Fruit fly (Drosophila melanogaster) whole organism, embryonic: Measurements from ENCODE around the gene CG17027.

Source experiments
- Ada2b ChIP-seq: fragments of 200-800 bp; sonication (Bioruptor generic); IDR thresholded peaks from 2 replicates; pipeline ENCODE4 v1.3.6; 2022; ENCODE audit warnings: missing biosample characterization, missing genetic modification characterization
- Awh ChIP-seq: fragments of 200-800 bp; sonication (Bioruptor generic); IDR thresholded peaks from 2 replicates; pipeline ENCODE4, ENCODE4 v1.3.6; 2022; ENCODE audit warnings: missing biosample characterization, missing genetic modification characterization
- CG10654 ChIP-seq: fragments of 200-800 bp; sonication (Bioruptor generic); optimal IDR thresholded peaks from 2 replicates; lab custom pipeline; 2016; ENCODE audit warnings: missing biosample characterization, missing genetic modification characterization
- CG10959 ChIP-seq: fragments of 200-800 bp; sonication (Bioruptor generic); IDR thresholded peaks from 2 replicates; pipeline ENCODE4 v1.3.6; 2022; ENCODE audit warnings: missing biosample characterization, missing genetic modification characterization
- CG11504 ChIP-seq: fragments of 200-800 bp; sonication (Bioruptor generic); optimal IDR thresholded peaks from 3 replicates; lab custom pipeline; 2019; ENCODE audit warnings: missing biosample characterization, mild to moderate bottlenecking, missing genetic modification characterization, moderate library complexity
- CG15601 ChIP-seq: fragments of 200-800 bp; sonication (Bioruptor generic); optimal IDR thresholded peaks from 3 replicates; lab custom pipeline; 2019; ENCODE audit warnings: missing biosample characterization, mild to moderate bottlenecking, missing genetic modification characterization, moderate library complexity
- CG2129 ChIP-seq: fragments of 200-800 bp; sonication (Bioruptor generic); IDR thresholded peaks from 2 replicates; pipeline ENCODE4 v1.3.6; 2022; ENCODE audit warnings: missing biosample characterization, missing genetic modification characterization; ENCODE audit not compliant: partially characterized antibody
- CG2678 ChIP-seq: fragments of 200-800 bp; sonication (Bioruptor generic); optimal IDR thresholded peaks from 3 replicates; lab custom pipeline; 2019; ENCODE audit warnings: missing biosample characterization, mild to moderate bottlenecking, missing genetic modification characterization, moderate library complexity
- CG2712 ChIP-seq: fragments of 200-800 bp; optimal IDR thresholded peaks from 3 replicates; lab custom pipeline; 2019; ENCODE audit warnings: missing biosample characterization, mild to moderate bottlenecking, missing genetic modification characterization, moderate library complexity
- CG32532 ChIP-seq: fragments of 200-800 bp; sonication (Bioruptor generic); IDR thresholded peaks from 2 replicates; pipeline ENCODE4 v1.3.6; 2022; ENCODE audit warnings: missing biosample characterization, missing genetic modification characterization
- CG34224 ChIP-seq: fragments of 200-800 bp; sonication (Bioruptor generic); IDR thresholded peaks from 3 replicates; pipeline ENCODE4 v1.3.6; 2022; ENCODE audit warnings: missing biosample characterization, missing genetic modification characterization; ENCODE audit not compliant: partially characterized antibody
- CG3995 ChIP-seq: fragments of 200-800 bp; sonication (Bioruptor generic); optimal IDR thresholded peaks from 3 replicates; lab custom pipeline; 2016; ENCODE audit warnings: missing biosample characterization, missing genetic modification characterization
- CG4424 ChIP-seq: fragments of 200-800 bp; sonication (Bioruptor generic); optimal IDR thresholded peaks from 3 replicates; lab custom pipeline; 2016; ENCODE audit warnings: missing biosample characterization, missing genetic modification characterization
- CG4820 ChIP-seq: fragments of 200-800 bp; sonication (Bioruptor generic); optimal IDR thresholded peaks from 3 replicates; lab custom pipeline; 2016; ENCODE audit warnings: missing biosample characterization, missing genetic modification characterization
- CG5953 ChIP-seq: fragments of 200-800 bp; sonication (Bioruptor generic); IDR thresholded peaks from 2 replicates; pipeline ENCODE4 v1.3.6; 2022; ENCODE audit warnings: missing biosample characterization, missing genetic modification characterization
- CG6175 ChIP-seq: fragments of 200-800 bp; sonication (Bioruptor generic); IDR thresholded peaks from 3 replicates; pipeline ENCODE4 v1.3.6; 2022; ENCODE audit warnings: missing biosample characterization, missing genetic modification characterization
- CG6791 ChIP-seq: fragments of 200-800 bp; sonication (Bioruptor generic); IDR thresholded peaks from 3 replicates; pipeline ENCODE4 v1.3.6; 2022; ENCODE audit warnings: missing biosample characterization, missing genetic modification characterization; ENCODE audit not compliant: partially characterized antibody
- CG9876 ChIP-seq: fragments of 200-800 bp; sonication (Bioruptor generic); optimal IDR thresholded peaks from 2 replicates; lab custom pipeline; 2016; ENCODE audit warnings: missing biosample characterization, missing genetic modification characterization
- Chrac-16 ChIP-seq: fragments of 200-800 bp; sonication (Bioruptor generic); optimal IDR thresholded peaks from 3 replicates; lab custom pipeline; 2016; ENCODE audit warnings: missing biosample characterization, missing genetic modification characterization
- CrebB ChIP-seq: fragments of 200-800 bp; sonication (Bioruptor generic); optimal IDR thresholded peaks from 3 replicates; lab custom pipeline; 2018; ENCODE audit warnings: missing biosample characterization, mild to moderate bottlenecking, missing genetic modification characterization
- Dp ChIP-seq: fragments of 200-800 bp; sonication (Bioruptor generic); optimal IDR thresholded peaks from 2 replicates; lab custom pipeline; 2018; ENCODE audit warnings: missing biosample characterization, mild to moderate bottlenecking, missing genetic modification characterization, moderate library complexity
- E2f2 ChIP-seq: fragments of 200-800 bp; sonication (Bioruptor generic); IDR thresholded peaks from 2 replicates; pipeline ENCODE4 v1.3.6; 2022; ENCODE audit warnings: missing biosample characterization, missing genetic modification characterization
- Ets65A ChIP-seq: fragments of 200-800 bp; sonication (Bioruptor generic); peaks from one replicate; lab custom pipeline; 2016; ENCODE audit warnings: missing biosample characterization, missing genetic modification characterization
- Ets97D ChIP-seq: fragments of 200-800 bp; sonication (Bioruptor generic); optimal IDR thresholded peaks from 3 replicates; lab custom pipeline; 2016; ENCODE audit warnings: missing biosample characterization, missing genetic modification characterization
- Hey ChIP-seq: fragments of 200-800 bp; sonication (Bioruptor generic); optimal IDR thresholded peaks from 3 replicates; lab custom pipeline; 2018; ENCODE audit warnings: missing biosample characterization, mild to moderate bottlenecking, missing genetic modification characterization
- MBD-R2 ChIP-seq: fragments of 200-800 bp; sonication (Bioruptor generic); IDR thresholded peaks from 2 replicates; pipeline ENCODE4 v1.3.6; 2022; ENCODE audit warnings: missing biosample characterization, missing genetic modification characterization
- MESR4 ChIP-seq: fragments of 200-800 bp; sonication (Bioruptor generic); optimal IDR thresholded peaks from 2 replicates; lab custom pipeline; 2018; ENCODE audit warnings: missing biosample characterization, mild to moderate bottlenecking, missing genetic modification characterization, moderate library complexity
- Med ChIP-seq: fragments of 200-800 bp; sonication (Bioruptor generic); peaks from one replicate; lab custom pipeline; 2016; ENCODE audit warnings: missing biosample characterization, missing genetic modification characterization, mild to moderate bottlenecking, inconsistent platforms, moderate library complexity
- Mrtf ChIP-seq: fragments of 200-800 bp; sonication (Bioruptor generic); IDR thresholded peaks from 3 replicates; pipeline ENCODE4 v1.3.6; 2022; ENCODE audit warnings: missing biosample characterization, missing genetic modification characterization
- Ptx1 ChIP-seq: fragments of 200-800 bp; sonication (Bioruptor generic); IDR thresholded peaks from 2 replicates; pipeline ENCODE4 v1.3.6; 2022; ENCODE audit warnings: missing biosample characterization, missing genetic modification characterization
- Sry-δ ChIP-seq: fragments of 200-800 bp; sonication (Bioruptor generic); optimal IDR thresholded peaks from 2 replicates; lab custom pipeline; 2016; ENCODE audit warnings: missing biosample characterization, missing genetic modification characterization
- Ssrp ChIP-seq: fragments of 200-800 bp; sonication (Bioruptor generic); optimal IDR thresholded peaks from 2 replicates; lab custom pipeline; 2018; ENCODE audit warnings: missing biosample characterization, mild to moderate bottlenecking, missing genetic modification characterization, moderate library complexity
- TFAM ChIP-seq: fragments of 200-800 bp; sonication (Bioruptor generic); optimal IDR thresholded peaks from 2 replicates; lab custom pipeline; 2017; ENCODE audit warnings: missing biosample characterization, missing genetic modification characterization, inconsistent platforms
- Trl ChIP-seq, 3 experiments: fragments of >200 bp in 2 of 3; fragments of 200-800 bp in 1 of 3; sonication (Bioruptor generic) in 1 of 3; optimal IDR thresholded peaks; 2 replicates in 1 of 3; 3 replicates in 2 of 3; lab custom pipeline; 2016 to 2017; ENCODE audit warnings: missing biosample characterization in 1 of 3, missing genetic modification characterization in 1 of 3
- aop ChIP-seq: fragments of 200-800 bp; sonication (Bioruptor generic); IDR thresholded peaks from 2 replicates; pipeline ENCODE4 v1.3.6; 2022; ENCODE audit warnings: missing biosample characterization, missing genetic modification characterization
- bab2 ChIP-seq: fragments of 200-800 bp; sonication (Bioruptor generic); optimal IDR thresholded peaks from 2 replicates; lab custom pipeline; 2016; ENCODE audit warnings: missing biosample characterization, missing genetic modification characterization
- chif ChIP-seq, 2 experiments: fragments of 200-800 bp; sonication (Bioruptor generic); optimal IDR thresholded peaks; 3 replicates each; lab custom pipeline; 2016; ENCODE audit warnings: missing biosample characterization in 2 of 2, missing genetic modification characterization in 2 of 2
- ci ChIP-seq: fragments of 200-800 bp; sonication (Bioruptor generic); IDR thresholded peaks from 3 replicates; pipeline ENCODE4 v1.3.6; 2022; ENCODE audit warnings: missing biosample characterization, missing genetic modification characterization
- dm ChIP-seq: fragments of 200-800 bp; sonication (Bioruptor generic); optimal IDR thresholded peaks from 3 replicates; lab custom pipeline; 2016; ENCODE audit warnings: missing biosample characterization, missing genetic modification characterization
- dmrt99B ChIP-seq: fragments of 200-800 bp; sonication (Bioruptor generic); optimal IDR thresholded peaks from 2 replicates; lab custom pipeline; 2018; ENCODE audit warnings: missing biosample characterization, mild to moderate bottlenecking, missing genetic modification characterization, moderate library complexity
- emc ChIP-seq: fragments of 200-800 bp; sonication (Bioruptor generic); optimal IDR thresholded peaks from 2 replicates; lab custom pipeline; 2016; ENCODE audit warnings: missing biosample characterization, missing genetic modification characterization
- gfzf ChIP-seq: fragments of 200-800 bp; sonication (Bioruptor generic); optimal IDR thresholded peaks from 2 replicates; lab custom pipeline; 2016; ENCODE audit warnings: missing biosample characterization, mild to moderate bottlenecking, missing genetic modification characterization, moderate library complexity
- run ChIP-seq: fragments of 200-800 bp; sonication (Bioruptor generic); optimal IDR thresholded peaks from 3 replicates; lab custom pipeline; 2018; ENCODE audit warnings: missing biosample characterization, mild to moderate bottlenecking, missing genetic modification characterization
- stc ChIP-seq: fragments of 200-800 bp; sonication (Bioruptor generic); IDR thresholded peaks from 2 replicates; pipeline ENCODE4 v1.3.6; 2022; ENCODE audit warnings: missing biosample characterization, missing genetic modification characterization
- tll ChIP-seq, 2 experiments: fragments of 200-800 bp in 1 of 2; fragments of >200 bp in 1 of 2; sonication (Bioruptor generic) in 1 of 2; optimal IDR thresholded peaks; 2 replicates each; lab custom pipeline; 2017 to 2019; ENCODE audit warnings: missing biosample characterization in 2 of 2, missing genetic modification characterization in 2 of 2, mild to moderate bottlenecking in 1 of 2, moderate library complexity in 1 of 2
- wdn ChIP-seq: fragments of 200-800 bp; sonication (Bioruptor generic); IDR thresholded peaks from 2 replicates; pipeline ENCODE4 v1.3.6; 2022; ENCODE audit warnings: missing biosample characterization, missing genetic modification characterization
- zfh2 ChIP-seq: fragments of 200-800 bp; sonication (Bioruptor generic); optimal IDR thresholded peaks from 2 replicates; lab custom pipeline; 2016; ENCODE audit warnings: missing biosample characterization, missing genetic modification characterization

The CG17027 gene

DNA sequence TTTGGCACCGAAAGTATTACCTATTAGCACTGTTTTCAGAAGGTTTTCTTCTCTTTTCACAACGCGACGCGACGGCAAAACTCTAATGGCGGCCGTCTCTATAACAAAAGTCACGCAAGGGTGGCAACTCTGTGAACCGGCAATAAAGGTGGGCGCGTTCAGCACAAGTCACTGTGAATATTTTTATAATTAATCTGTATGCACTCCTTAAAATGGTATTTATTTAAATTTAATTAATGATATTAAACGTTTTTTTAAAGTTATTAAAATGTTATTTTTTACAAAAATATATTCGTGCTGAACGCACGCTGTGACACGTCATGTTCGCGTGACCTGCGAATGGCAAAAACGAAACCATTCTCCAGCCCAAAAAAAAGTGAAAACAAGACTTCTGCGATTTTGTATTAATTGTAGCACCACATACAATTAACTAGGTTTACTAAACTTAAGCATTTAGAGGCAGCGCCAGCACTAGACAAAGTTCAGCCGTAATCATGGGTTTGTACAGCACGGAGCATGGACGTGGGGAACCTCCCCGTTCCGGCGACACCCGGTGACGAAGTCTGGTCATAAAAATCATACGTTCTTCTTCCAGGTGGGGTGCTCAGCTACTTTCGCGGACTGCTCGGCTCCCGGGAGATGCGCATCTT is 3.0 kb downstream of the CG17027 start, which contains the start of the genes brm and Arl1 (continued):
- TF ChIP-seq CG4820 (GFP tag; lab: Kevin White, UChicago) (peak; percentile 97), CG32532 (GFP tag; lab: Robert Waterston, UW) (peak; percentile 99), tll (GFP tag; optimal IDR thresholded peaks at IDR 0.05; lab: Kevin White, UChicago) (peak in 1 of 2 experiments; percentile 83), Awh (GFP tag; lab: Robert Waterston, UW) (peak; percentile 99), CG6791 (GFP tag; lab: Robert Waterston, UW) (0 out of 3 replicates have a peak, but pooled peaks have one; percentile 19), Hey (tag; lab: Kevin White, UChicago) (peak; percentile 89), CG15601 (peak; percentile 97), CG11504 (tag; lab: Kevin White, UChicago) (peak; percentile 97), MESR4 (GFP tag; lab: Kevin White, UChicago) (peak; percentile 84), Ets97D (peak; percentile 85), dm (GFP tag; lab: Kevin White, UChicago) (peak; percentile 78), CG6175 (GFP tag; lab: Robert Waterston, UW) (peak; percentile 99), stc (GFP tag; lab: Robert Waterston, UW) (peak; percentile 99), TFAM (GFP tag; lab: Kevin White, UChicago) (peak; percentile 80), CG10654 (GFP tag; lab: Kevin White, UChicago) (peak; percentile 97), CG34224 (GFP tag; lab: Robert Waterston, UW) (no peak), zfh2 (peak; percentile 93), CrebB (peak; percentile 94), Trl (optimal IDR thresholded peaks at IDR 0.05; lab: Kevin White, UChicago) (no peak), Trl (GFP tag; optimal IDR thresholded peaks at IDR 0.05; lab: Kevin White, UChicago) (peak; percentile 85), CG2712 (tag; lab: Kevin White, UChicago) (peak; percentile 99), dmrt99B (tag; lab: Kevin White, UChicago) (peak; percentile 97)

- TF ChIP-seq Ada2b (GFP tag; lab: Robert Waterston, UW) (no peak), Dp (GFP tag; lab: Kevin White, UChicago) (peak; percentile 51), CG3995 (GFP tag; lab: Kevin White, UChicago) (peak; percentile 74), Med (GFP tag; lab: Kevin White, UChicago) (peak; percentile 16), MBD-R2 (GFP tag; lab: Robert Waterston, UW) (peak; percentile 31), CG4424 (peak; percentile 1), gfzf (GFP tag; lab: Kevin White, UChicago) (peak; percentile 55), E2f2 (GFP tag; lab: Robert Waterston, UW) (peak; percentile 50), Ets65A (GFP tag; lab: Kevin White, UChicago) (peak; percentile 43), ci (GFP tag; lab: Robert Waterston, UW) (no peak), bab2 (GFP tag; lab: Kevin White, UChicago) (no peak), CG32532 (GFP tag; lab: Robert Waterston, UW) (no peak), Chrac-16 (GFP tag; lab: Kevin White, UChicago) (peak; percentile 5), aop (GFP tag; lab: Robert Waterston, UW) (no peak)
- TF ChIP-seq, all 482 proteins: peak for 9
Observed at dm6 chr3L:15987635-15988034, 7.7 kb downstream of the CG17027 start, which contains the start of gene PolD1. Gene PolD1 (minus strand): TSS chr3L:15987815.

DNA sequence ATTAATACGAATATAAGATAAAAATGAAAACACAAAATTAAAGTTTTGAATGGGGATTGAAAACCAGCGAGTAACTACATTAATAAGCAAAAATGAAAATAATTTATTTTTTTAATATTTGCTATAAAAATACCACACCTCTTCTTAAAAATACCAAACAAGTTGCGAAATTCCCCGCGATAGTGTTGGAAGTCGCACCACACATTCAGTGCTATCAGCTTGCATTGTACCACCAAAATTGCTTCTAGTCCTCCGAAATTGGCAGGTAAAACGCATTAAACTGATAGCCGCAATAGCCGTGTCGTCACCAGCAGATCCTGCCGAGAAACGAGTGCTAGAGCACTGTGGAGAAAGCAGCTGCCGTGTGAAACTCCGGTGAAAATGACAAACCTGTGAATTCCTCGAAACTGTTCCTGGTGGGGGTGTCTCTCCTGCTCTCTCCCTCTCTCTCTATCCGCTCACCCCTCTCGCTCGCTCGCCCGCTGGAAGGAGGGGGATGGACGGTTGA is 8.2 kb downstream of the CG17027 start, which contains the start of gene Hip14:
Hip14 (plus strand) TSS at position 198 of the 508 bp plus-strand sequence.
- no peak for TF ChIP-seq CG5953 (GFP tag; lab: Robert Waterston, UW)
- TF ChIP-seq CG9876, result no peak
- TF ChIP-seq chif (GFP tag; optimal IDR thresholded peaks at IDR 0.05; lab: Kevin White, UChicago), result no peak
- no peak for TF ChIP-seq emc (GFP tag; lab: Kevin White, UChicago)
- no peak for TF ChIP-seq Ptx1 (GFP tag; lab: Robert Waterston, UW)
- no peak for TF ChIP-seq Mrtf (GFP tag; lab: Robert Waterston, UW)
- TF ChIP-seq CG2678 (tag; lab: Kevin White, UChicago), result no peak
- no peak for TF ChIP-seq Sry-δ
- no peak for TF ChIP-seq CG2129 (GFP tag; lab: Robert Waterston, UW)
- TF ChIP-seq CG32532 (GFP tag; lab: Robert Waterston, UW), result no peak
- TF ChIP-seq Ssrp, result peak; percentile 21
- TF ChIP-seq run (tag; lab: Kevin White, UChicago), result no peak
- TF ChIP-seq wdn, result no peak
- TF ChIP-seq CG10959 (GFP tag; lab: Robert Waterston, UW), result no peak
